Worm (Caenorhabditis elegans) whole organism, midembryonic: ENCODE measurements around the gene lgc-56.

Source experiments
- T22C8.4 ChIP-seq: fragments of 200-800 bp; sonication (Bioruptor generic); IDR thresholded peaks from 2 replicates; pipeline ENCODE4 v1.3.6; 2022; ENCODE audit warnings: missing genetic modification characterization, missing compliant biosample characterization
- cog-1 ChIP-seq: sonication (generic microtip); optimal IDR thresholded peaks from 2 replicates; lab custom pipeline; 2016; ENCODE audit warnings: missing genetic modification characterization, missing compliant biosample characterization
- flt-1 ChIP-seq: fragments of 200-800 bp; sonication (Bioruptor generic); IDR thresholded peaks from 2 replicates; pipeline ENCODE4 v1.3.6; 2022; ENCODE audit warnings: missing genetic modification characterization, missing compliant biosample characterization
- klf-2 ChIP-seq: fragments of 200-800 bp; sonication (Bioruptor generic); conservative IDR thresholded peaks from 2 replicates; pipeline ENCODE4 v1.3.6; 2022; ENCODE audit warnings: missing genetic modification reagents, missing genetic modification characterization, missing compliant biosample characterization
- med-1 ChIP-seq: sonication (generic microtip); optimal IDR thresholded peaks from 2 replicates; lab custom pipeline; 2017; ENCODE audit warnings: missing genetic modification characterization, mild to moderate bottlenecking, missing compliant biosample characterization, antibody characterized with exemption, missing genetic modification reagents; ENCODE audit not compliant: insufficient read depth
- ref-1 ChIP-seq: fragments of 200-800 bp; sonication (Bioruptor generic); conservative IDR thresholded peaks from 2 replicates; pipeline ENCODE4 v1.3.6; 2022; ENCODE audit warnings: missing genetic modification reagents, missing genetic modification characterization, missing compliant biosample characterization
- tab-1 ChIP-seq: fragments of 200-800 bp; sonication (Bioruptor generic); IDR thresholded peaks from 2 replicates; pipeline ENCODE4 v1.3.6; 2022; ENCODE audit warnings: missing genetic modification characterization, missing compliant biosample characterization
- ztf-23 ChIP-seq: fragments of 200-800 bp; sonication (Bioruptor generic); IDR thresholded peaks from 2 replicates; pipeline ENCODE4 v1.3.6; 2022; ENCODE audit warnings: missing genetic modification reagents, missing genetic modification characterization, missing compliant biosample characterization

- TF ChIP-seq flt-1 (GFP tag; lab: Robert Waterston, UW) (no peak), ztf-23 (GFP tag; lab: Robert Waterston, UW) (no peak), ref-1 (GFP tag; lab: Robert Waterston, UW) (no peak), tab-1 (GFP tag; lab: Robert Waterston, UW) (no peak), cog-1 (no peak), klf-2 (GFP tag; lab: Robert Waterston, UW) (no peak), T22C8.4 (GFP tag; lab: Robert Waterston, UW) (no peak), med-1 (GFP tag; lab: Kevin White, UChicago) (no peak)
Observed at ce11 chrII:5109693-5110092, 20.5 kb upstream of the lgc-56 start, which contains the start of gene F09C12.2.
